Worm (Caenorhabditis elegans): ENCODE measurements around the gene C43G2.3.
"Not testable (repeated sequence)": the region's sequence is repeated elsewhere in the genome, so short reads cannot be mapped to it uniquely, and the experiment has no call there.

- not testable (repeated sequence) for TF ChIP-seq pha-4 (tag; optimal IDR thresholded peaks at IDR 0.05); ceh-82 (tag; optimal IDR thresholded peaks at IDR 0.05); mml-1 (tag; optimal IDR thresholded peaks at IDR 0.05); unc-62 (GFP tag; optimal IDR thresholded peaks at IDR 0.05); fkh-10 (GFP tag; optimal IDR thresholded peaks at IDR 0.05); elt-1 (tag; optimal IDR thresholded peaks at IDR 0.05)
These were observed 20.7 kb downstream of the C43G2.3 start, which contains the start of gene nspb-5 for ce11 chrIV:6598740-6599139.

All from whole organism, L3 larva.